Worm (Caenorhabditis elegans) whole organism, young adult: ENCODE measurements around the gene ptr-8.
A peak's percentile ranks its signal among the peaks of the same experiment; 100 is the strongest.

Source experiments
- B0019.2 ChIP-seq: fragments of 200-800 bp; sonication (Bioruptor generic); conservative IDR thresholded peaks from 2 replicates; pipeline ENCODE4 v1.3.6; 2022; ENCODE audit warnings: missing genetic modification reagents, missing genetic modification characterization, missing compliant biosample characterization
- F23B12.7 ChIP-seq: sonication (generic microtip); optimal IDR thresholded peaks from 2 replicates; lab custom pipeline; 2017; ENCODE audit warnings: missing genetic modification characterization, mild to moderate bottlenecking, missing compliant biosample characterization, antibody characterized with exemption, moderate library complexity; ENCODE audit not compliant: insufficient read depth
- F33H1.4 ChIP-seq: fragments of 200-800 bp; sonication (Bioruptor generic); IDR thresholded peaks from 2 replicates; pipeline ENCODE4 v1.3.6; 2022; ENCODE audit warnings: missing genetic modification reagents, missing genetic modification characterization, missing compliant biosample characterization
- F37B4.10 ChIP-seq: fragments of 200-800 bp; sonication (Bioruptor generic); IDR thresholded peaks from 2 replicates; pipeline ENCODE4 v1.3.6; 2022; ENCODE audit warnings: missing genetic modification characterization, missing compliant biosample characterization
- F52B5.7 ChIP-seq: sonication (generic microtip); optimal IDR thresholded peaks from 2 replicates; lab custom pipeline; 2016; ENCODE audit warnings: mild to moderate bottlenecking, missing genetic modification characterization, missing compliant biosample characterization
- K11D2.4 ChIP-seq: fragments of 200-800 bp; sonication (Bioruptor generic); IDR thresholded peaks from 2 replicates; pipeline ENCODE4 v1.3.6; 2022; ENCODE audit warnings: missing genetic modification reagents, missing genetic modification characterization, missing compliant biosample characterization
- K12H6.12 ChIP-seq: fragments of 200-800 bp; sonication (Bioruptor generic); optimal IDR thresholded peaks from 2 replicates; lab custom pipeline; 2018; ENCODE audit warnings: mild to moderate bottlenecking, missing genetic modification characterization, missing compliant biosample characterization
- Y53G8AR.9 ChIP-seq: fragments of 200-800 bp; sonication (Bioruptor generic); conservative IDR thresholded peaks from 2 replicates; pipeline ENCODE4 v1.3.6; 2022; ENCODE audit warnings: missing genetic modification reagents, missing genetic modification characterization, missing compliant biosample characterization
- Y79H2A.3 ChIP-seq: fragments of 200-800 bp; sonication (Bioruptor generic); conservative IDR thresholded peaks from 2 replicates; pipeline ENCODE4 v1.3.6; 2022; ENCODE audit warnings: missing genetic modification reagents, missing genetic modification characterization, missing compliant biosample characterization
- akir-1 ChIP-seq: fragments of 200-800 bp; sonication (Bioruptor generic); optimal IDR thresholded peaks from 2 replicates; lab custom pipeline; 2018; ENCODE audit warnings: mild to moderate bottlenecking, missing genetic modification characterization, moderate library complexity, missing compliant biosample characterization
- ama-1 ChIP-seq, 3 experiments: fragments of 150-350 bp in 1 of 3; sonication (generic microtip) in 2 of 3; optimal IDR thresholded peaks; 2 replicates each; lab custom pipeline; 2014 to 2018; ENCODE audit warnings: missing biosample characterization in 2 of 3, missing genetic modification characterization in 2 of 3, missing genetic modification reagents in 2 of 3
- ceh-40 ChIP-seq: fragments of 200-800 bp; sonication (Bioruptor generic); IDR thresholded peaks from 2 replicates; pipeline ENCODE4 v1.3.6; 2022; ENCODE audit warnings: missing genetic modification characterization, missing compliant biosample characterization
- ceh-58 ChIP-seq: fragments of 200-800 bp; sonication (Bioruptor generic); IDR thresholded peaks from 2 replicates; pipeline ENCODE4 v1.3.6; 2022; ENCODE audit warnings: missing genetic modification characterization, missing compliant biosample characterization
- ceh-79 ChIP-seq: sonication (generic microtip); optimal IDR thresholded peaks from 2 replicates; lab custom pipeline; 2017; ENCODE audit warnings: mild to moderate bottlenecking, missing genetic modification characterization, missing compliant biosample characterization
- die-1 ChIP-seq: sonication (generic microtip); optimal IDR thresholded peaks from 2 replicates; lab custom pipeline; 2016; ENCODE audit warnings: missing genotype, mild to moderate bottlenecking, missing genetic modification characterization, missing compliant biosample characterization
- dpl-1 ChIP-seq: fragments of 150-350 bp; optimal IDR thresholded peaks from 2 replicates; lab custom pipeline; 2014; ENCODE audit warnings: missing biosample characterization, missing genetic modification reagents, missing genetic modification characterization
- egl-18 ChIP-seq: fragments of 200-800 bp; sonication (Bioruptor generic); IDR thresholded peaks from 2 replicates; pipeline ENCODE4 v1.3.6; 2022; ENCODE audit warnings: missing genetic modification reagents, missing genetic modification characterization, missing compliant biosample characterization
- ekl-4 ChIP-seq: fragments of 200-800 bp; sonication (Bioruptor generic); IDR thresholded peaks from 2 replicates; pipeline ENCODE4 v1.3.6; 2022; ENCODE audit warnings: missing genetic modification reagents, missing genetic modification characterization, missing compliant biosample characterization
- him-1 ChIP-seq: sonication (generic microtip); optimal IDR thresholded peaks from 2 replicates; lab custom pipeline; 2016; ENCODE audit warnings: missing genotype, missing genetic modification reagents, missing genetic modification characterization, missing compliant biosample characterization
- hmg-20 ChIP-seq: fragments of 200-800 bp; sonication (Bioruptor generic); IDR thresholded peaks from 2 replicates; pipeline ENCODE4 v1.3.6; 2022; ENCODE audit warnings: missing genetic modification reagents, missing genetic modification characterization, missing compliant biosample characterization
- lin-35 ChIP-seq, 3 experiments: fragments of 150-350 bp in 2 of 3; sonication (generic microtip) in 1 of 3; optimal IDR thresholded peaks; 2 replicates each; lab custom pipeline; 2014 to 2018; ENCODE audit warnings: missing biosample characterization in 3 of 3, missing genetic modification characterization in 3 of 3, missing genetic modification reagents in 3 of 3
- lin-54 ChIP-seq: fragments of 200-800 bp; sonication (Bioruptor generic); optimal IDR thresholded peaks from 2 replicates; lab custom pipeline; 2018; ENCODE audit warnings: mild to moderate bottlenecking, missing genetic modification characterization, missing compliant biosample characterization
- lir-1 ChIP-seq: fragments of 200-800 bp; sonication (Bioruptor generic); conservative IDR thresholded peaks from 2 replicates; pipeline ENCODE4 v1.3.6; 2022; ENCODE audit warnings: missing genetic modification reagents, missing genetic modification characterization, missing compliant biosample characterization
- madf-3 ChIP-seq: fragments of 200-800 bp; sonication (Bioruptor generic); IDR thresholded peaks from 2 replicates; pipeline ENCODE4 v1.3.6; 2022; ENCODE audit warnings: missing genetic modification reagents, missing genetic modification characterization, missing compliant biosample characterization
- madf-6 ChIP-seq: fragments of 200-800 bp; sonication (Bioruptor generic); IDR thresholded peaks from 2 replicates; pipeline ENCODE4 v1.3.6; 2022; ENCODE audit warnings: missing genetic modification reagents, missing genetic modification characterization, missing compliant biosample characterization
- madf-8 ChIP-seq: fragments of 200-800 bp; sonication (Bioruptor generic); conservative IDR thresholded peaks from 2 replicates; pipeline ENCODE4 v1.3.6; 2022; ENCODE audit warnings: missing genetic modification reagents, missing genetic modification characterization, missing compliant biosample characterization
- mel-28 ChIP-seq: sonication (generic microtip); optimal IDR thresholded peaks from 2 replicates; lab custom pipeline; 2016; ENCODE audit warnings: borderline replicate concordance, mild to moderate bottlenecking, missing genetic modification characterization, missing compliant biosample characterization
- nfya-1 ChIP-seq: sonication (generic microtip); optimal IDR thresholded peaks from 2 replicates; lab custom pipeline; 2017; ENCODE audit warnings: antibody characterized with exemption, missing compliant biosample characterization, missing genetic modification characterization, borderline replicate concordance; ENCODE audit not compliant: insufficient read depth
- nhr-27 ChIP-seq: fragments of 200-800 bp; sonication (Bioruptor generic); optimal IDR thresholded peaks from 2 replicates; lab custom pipeline; 2018; ENCODE audit warnings: mild to moderate bottlenecking, missing genetic modification characterization, moderate library complexity, missing compliant biosample characterization
- pbrm-1 ChIP-seq: fragments of 200-800 bp; sonication (Bioruptor generic); IDR thresholded peaks from 2 replicates; pipeline ENCODE4 v1.3.6; 2022; ENCODE audit warnings: missing genetic modification reagents, missing genetic modification characterization, missing compliant biosample characterization
- rcor-1 ChIP-seq: fragments of 200-800 bp; sonication (Bioruptor generic); IDR thresholded peaks from 2 replicates; pipeline ENCODE4 v1.3.6; 2022; ENCODE audit warnings: missing genetic modification reagents, missing genetic modification characterization, missing compliant biosample characterization
- rec-8 ChIP-seq, 2 experiments: sonication (generic microtip); optimal IDR thresholded peaks; 2 replicates each; lab custom pipeline; 2016; ENCODE audit warnings: mild to moderate bottlenecking in 2 of 2, missing genetic modification characterization in 2 of 2, missing genetic modification reagents in 2 of 2, missing genotype in 2 of 2, missing biosample characterization in 1 of 2, missing compliant biosample characterization in 1 of 2, moderate library complexity in 1 of 2
- repo-1 ChIP-seq: sonication (generic microtip); optimal IDR thresholded peaks from 2 replicates; lab custom pipeline; 2017; ENCODE audit warnings: mild to moderate bottlenecking, missing genetic modification characterization, missing compliant biosample characterization
- sea-2 ChIP-seq: fragments of 200-800 bp; sonication (Bioruptor generic); IDR thresholded peaks from 2 replicates; pipeline ENCODE4 v1.3.6; 2022; ENCODE audit warnings: missing genetic modification characterization, missing compliant biosample characterization
- snpc-1.3 ChIP-seq: sonication (generic microtip); optimal IDR thresholded peaks from 2 replicates; lab custom pipeline; 2017; ENCODE audit warnings: missing genetic modification characterization, mild to moderate bottlenecking, missing compliant biosample characterization, antibody characterized with exemption, moderate library complexity, missing genotype, missing genetic modification reagents; ENCODE audit not compliant: insufficient read depth
- somi-1 ChIP-seq: fragments of 200-800 bp; sonication (Bioruptor generic); optimal IDR thresholded peaks from 2 replicates; lab custom pipeline; 2018; ENCODE audit warnings: mild to moderate bottlenecking, missing genetic modification characterization, missing compliant biosample characterization
- sptf-2 ChIP-seq: fragments of 200-800 bp; sonication (Bioruptor generic); optimal IDR thresholded peaks from 2 replicates; lab custom pipeline; 2018; ENCODE audit warnings: mild to moderate bottlenecking, missing genetic modification characterization, missing compliant biosample characterization
- xnd-1 ChIP-seq: sonication (generic microtip); optimal IDR thresholded peaks from 2 replicates; lab custom pipeline; 2016; ENCODE audit warnings: missing genotype, missing genetic modification reagents, missing genetic modification characterization, missing compliant biosample characterization
- ztf-25 ChIP-seq: fragments of 200-800 bp; sonication (Bioruptor generic); IDR thresholded peaks from 2 replicates; pipeline ENCODE4 v1.3.6; 2022; ENCODE audit warnings: missing genetic modification reagents, missing genetic modification characterization, missing compliant biosample characterization
- ztf-26 ChIP-seq: sonication (generic microtip); optimal IDR thresholded peaks from 2 replicates; lab custom pipeline; 2017; ENCODE audit warnings: missing genetic modification characterization, missing compliant biosample characterization
- ztf-28 ChIP-seq: fragments of 200-800 bp; sonication (Bioruptor generic); IDR thresholded peaks from 2 replicates; pipeline ENCODE4 v1.3.6; 2022; ENCODE audit warnings: missing genetic modification reagents, missing genetic modification characterization, missing compliant biosample characterization

ptr-8 gene

DNA sequence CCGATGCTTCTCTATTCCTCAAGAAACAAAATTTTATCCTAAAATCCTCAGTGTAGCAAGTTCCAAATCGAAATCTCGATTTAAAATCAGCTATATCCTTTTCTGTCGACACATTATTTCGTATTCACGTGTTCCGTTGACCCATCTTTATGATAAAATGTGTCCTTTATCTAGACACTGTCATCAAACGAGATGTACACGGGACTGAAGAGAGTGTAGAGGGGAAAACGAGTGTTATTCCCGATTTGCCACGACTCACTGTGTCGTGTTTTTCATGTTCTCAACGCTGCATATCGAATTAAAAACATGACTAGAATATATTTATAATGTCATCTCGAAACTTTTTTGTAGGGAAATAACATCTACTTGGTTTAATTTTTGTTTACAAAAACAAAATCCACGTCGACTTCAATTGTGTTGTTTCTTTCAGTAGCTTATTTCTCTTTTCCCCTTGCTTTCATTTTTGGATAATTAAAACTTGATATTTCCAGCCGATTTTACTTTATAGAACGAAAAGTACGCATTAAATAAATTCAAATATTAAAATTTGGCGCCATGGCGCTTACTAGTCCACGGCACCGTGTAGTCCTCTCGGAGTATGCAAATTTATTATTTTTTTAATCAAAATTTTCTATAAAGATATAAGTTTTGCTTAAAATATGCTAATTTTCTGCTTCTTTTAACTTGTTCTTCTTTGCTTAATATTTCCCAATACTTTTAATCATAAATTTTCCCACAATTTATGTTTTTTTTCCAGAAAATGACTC, 36.9 kb downstream of the ptr-8 start, which contains the start of gene metr-1 (continued):
- TF ChIP-seq akir-1 (no peak), F33H1.4 (GFP tag; lab: Robert Waterston, UW) (peak; percentile 53), ceh-79 (no peak), ekl-4 (GFP tag; lab: Robert Waterston, UW) (peak; percentile 22; the same call in 1 of the 2 replicates), hmg-20 (peak; percentile 35; the same call in 1 of the 2 replicates), egl-18 (GFP tag; lab: Robert Waterston, UW) (no peak), rec-8 (tag; optimal IDR thresholded peaks at IDR 0.05; lab: Kevin White, UChicago) (peak in 1 of 2 experiments; percentile 18), F23B12.7 (tag; lab: Kevin White, UChicago) (no peak), lin-35 (GFP tag; optimal IDR thresholded peaks at IDR 0.05; lab: Kevin White, UChicago) (peak in 2 of 3 experiments; percentile 9 to 79), lin-54 (GFP tag; lab: Kevin White, UChicago) (peak; percentile 68), somi-1 (no peak), nfya-1 (tag; lab: Kevin White, UChicago) (no peak), ztf-28 (GFP tag; lab: Robert Waterston, UW) (no peak), ztf-26 (tag; lab: Kevin White, UChicago) (no peak)

DNA sequence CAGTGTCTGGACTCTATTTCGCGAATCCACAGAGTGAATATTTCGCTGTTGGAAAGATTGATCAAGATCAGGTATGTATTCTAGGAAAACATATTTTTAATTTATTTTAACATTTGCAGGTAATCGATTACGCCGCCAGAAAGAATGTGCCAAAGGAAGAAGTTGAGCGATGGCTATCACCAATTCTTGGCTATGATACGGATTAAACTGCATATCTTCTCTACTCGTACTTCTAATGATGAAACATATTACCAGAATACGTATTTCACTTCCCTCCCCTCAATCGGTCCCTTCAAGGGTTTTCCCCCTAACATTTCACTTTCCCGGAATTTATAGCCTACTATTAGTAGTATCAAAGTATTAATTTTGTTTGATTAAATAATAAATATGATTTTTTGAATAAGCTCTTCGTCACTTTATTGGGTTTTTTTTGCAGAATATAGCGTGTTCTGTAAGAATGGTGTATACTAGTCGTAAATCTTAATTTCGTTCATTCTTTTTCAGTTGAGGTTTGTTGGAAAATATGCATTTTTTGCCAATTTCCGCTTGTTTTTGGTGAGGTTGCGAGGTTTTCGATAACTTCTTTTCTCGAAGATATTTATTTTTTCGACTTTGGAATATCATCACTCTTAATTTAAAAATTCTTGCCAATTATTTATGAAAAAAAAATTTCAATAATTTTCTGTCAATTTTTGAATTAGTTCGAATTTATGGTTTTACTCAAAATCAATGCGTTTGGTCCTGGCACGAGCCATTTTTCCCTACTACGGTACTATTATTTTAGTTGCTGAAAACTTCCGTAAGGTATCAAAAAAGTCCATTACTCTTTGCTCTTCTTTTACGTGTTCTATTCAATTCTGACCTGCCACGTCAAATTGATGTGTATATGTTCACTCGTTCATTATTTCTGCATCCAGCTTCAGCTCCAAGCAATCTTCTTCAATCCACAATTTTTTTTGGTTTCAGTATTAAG, 41.9 kb downstream of the ptr-8 start:
- TF ChIP-seq ztf-26 (tag; lab: Kevin White, UChicago) = peak; percentile 11
- no peak for TF ChIP-seq lir-1 (GFP tag; lab: Robert Waterston, UW)
- TF ChIP-seq madf-3 (GFP tag; lab: Robert Waterston, UW) = 0 out of 2 replicates have a peak, but pooled peaks have one; percentile 57
- 0 out of 2 replicates have a peak, but pooled peaks have one; percentile 15 for TF ChIP-seq ceh-40 (GFP tag; lab: Robert Waterston, UW)
- peak; percentile 27; the same call in 1 of the 2 replicates for TF ChIP-seq K11D2.4 (GFP tag; lab: Robert Waterston, UW)
- TF ChIP-seq mel-28 (tag; lab: Kevin White, UChicago) = no peak
- TF ChIP-seq egl-18 (GFP tag; lab: Robert Waterston, UW) = 0 out of 2 replicates have a peak, but pooled peaks have one; percentile 64
- no peak for TF ChIP-seq F37B4.10 (GFP tag; lab: Robert Waterston, UW)
- TF ChIP-seq him-1 (tag; lab: Kevin White, UChicago) = peak; percentile 22
- TF ChIP-seq sptf-2 (GFP tag; lab: Kevin White, UChicago) = no peak
- TF ChIP-seq repo-1 = peak; percentile 6
- TF ChIP-seq ama-1 (optimal IDR thresholded peaks at IDR 0.05; lab: Kevin White, UChicago) = peak; percentile 28
- no peak for TF ChIP-seq ama-1 (GFP tag; optimal IDR thresholded peaks at IDR 0.05; lab: Kevin White, UChicago)
- TF ChIP-seq F52B5.7 (tag; lab: Kevin White, UChicago) = no peak
- no peak for TF ChIP-seq dpl-1 (GFP tag; lab: Kevin White, UChicago)

DNA sequence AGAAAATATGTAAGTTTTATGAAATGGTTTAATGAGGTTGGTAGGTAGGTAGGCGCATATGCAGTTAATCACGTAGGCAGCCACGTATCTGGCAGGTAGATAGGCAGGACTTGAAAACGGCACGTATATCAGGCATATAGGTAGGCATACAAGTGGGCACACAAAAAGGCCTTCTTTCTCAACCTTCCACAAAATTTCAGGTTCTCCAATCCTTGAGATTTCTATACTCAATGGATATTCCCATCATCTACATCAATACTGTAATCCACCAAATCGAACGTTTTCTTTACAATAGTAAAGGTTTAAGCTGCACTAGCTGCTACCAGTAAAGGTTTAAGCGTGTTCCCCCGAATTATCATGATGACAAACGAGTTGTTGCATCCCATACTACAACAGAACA, 43.2 kb downstream of the ptr-8 start:
- TF ChIP-seq B0019.2 (no peak), die-1 (tag; lab: Kevin White, UChicago) (no peak), K11D2.4 (GFP tag; lab: Robert Waterston, UW) (no peak), rcor-1 (GFP tag; lab: Robert Waterston, UW) (peak; percentile 13; the same call in 1 of the 2 replicates), ztf-28 (GFP tag; lab: Robert Waterston, UW) (no peak), xnd-1 (peak; percentile 19), sea-2 (GFP tag; lab: Robert Waterston, UW) (no peak), snpc-1.3 (no peak), madf-8 (GFP tag; lab: Robert Waterston, UW) (peak; percentile 9; the same call in 1 of the 2 replicates), ceh-58 (no peak), nhr-27 (tag; lab: Kevin White, UChicago) (no peak), Y79H2A.3 (GFP tag; lab: Robert Waterston, UW) (peak; percentile 92), madf-6 (GFP tag; lab: Robert Waterston, UW) (peak; percentile 53), ztf-25 (GFP tag; lab: Robert Waterston, UW) (no peak), Y53G8AR.9 (GFP tag; lab: Robert Waterston, UW) (peak; percentile 20; the same call in 1 of the 2 replicates), K12H6.12 (no peak), pbrm-1 (GFP tag; lab: Robert Waterston, UW) (no peak)
